Fruit fly (Drosophila melanogaster): ENCODE data around the gene CG17928.

Gene CG17928

DNA sequence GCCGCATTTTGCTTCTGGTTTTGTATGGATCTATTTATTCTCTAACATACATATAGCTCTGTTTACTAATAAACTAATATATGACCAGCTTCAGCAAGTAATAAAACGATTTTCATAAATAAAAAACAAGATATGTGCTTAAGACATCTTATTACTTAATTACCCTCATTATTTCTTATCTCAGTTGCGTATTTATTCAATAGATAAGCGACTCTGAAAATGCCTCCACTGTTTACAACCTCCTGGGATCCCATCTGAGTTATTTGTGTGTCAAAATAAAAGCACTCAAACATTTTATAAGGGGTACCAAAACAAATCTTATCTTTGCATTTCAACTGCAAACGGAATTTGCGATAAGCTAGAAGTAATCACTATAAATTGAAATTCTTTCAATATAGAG is 28.3 kb downstream of the CG17928 start (continued):
- TF ChIP-seq CG18599 (GFP tag; optimal IDR thresholded peaks at IDR 0.05) (peak; percentile 36), Vsx1 (GFP tag; optimal IDR thresholded peaks at IDR 0.05) (peak; percentile 62), CG17568 (GFP tag; optimal IDR thresholded peaks at IDR 0.05) (peak; percentile 70), ftz-f1 (GFP tag; optimal IDR thresholded peaks at IDR 0.05) (no peak), CG15601 (tag; optimal IDR thresholded peaks at IDR 0.05) (peak; percentile 12), CG34422 (GFP tag; IDR thresholded peaks at IDR 0.05) (no peak), unpg (GFP tag; optimal IDR thresholded peaks at IDR 0.05) (peak; percentile 50), sd (tag; optimal IDR thresholded peaks at IDR 0.05) (peak; percentile 98), grn (GFP tag; optimal IDR thresholded peaks at IDR 0.05) (peak; percentile 32), CG13624 (GFP tag; optimal IDR thresholded peaks at IDR 0.05) (no peak), tap (tag; optimal IDR thresholded peaks at IDR 0.05) (peak; percentile 13), z (GFP tag; IDR thresholded peaks at IDR 0.05) (peak; percentile 48; the same call in 1 of the 3 replicates), Hr78 (GFP tag; optimal IDR thresholded peaks at IDR 0.05) (peak in 1 of 2 experiments; percentile 88), GATAe (GFP tag; conservative IDR thresholded peaks at IDR 0.05) (peak; percentile 59), ara (GFP tag; IDR thresholded peaks at IDR 0.05) (0 out of 2 replicates have a peak, but pooled peaks have one; percentile 31), Bgb (GFP tag; IDR thresholded peaks at IDR 0.05; ENCODE audit: partially characterized antibody) (no peak), dmrt11E (tag; optimal IDR thresholded peaks at IDR 0.05) (no peak), fd3F (GFP tag; optimal IDR thresholded peaks at IDR 0.05) (peak; percentile 1), CG14050 (GFP tag; IDR thresholded peaks at IDR 0.05) (no peak), scrt (GFP tag; optimal IDR thresholded peaks at IDR 0.05) (peak; percentile 54), CG4707 (GFP tag; optimal IDR thresholded peaks at IDR 0.05) (no peak), CG17612 (GFP tag; IDR thresholded peaks at IDR 0.05) (no peak), CG17385 (GFP tag; optimal IDR thresholded peaks at IDR 0.05) (peak; percentile 9), Fer1 (GFP tag; optimal IDR thresholded peaks at IDR 0.05) (peak; percentile 54), CG12299 (tag; optimal IDR thresholded peaks at IDR 0.05) (peak; percentile 32), jing (GFP tag; optimal IDR thresholded peaks at IDR 0.05) (no peak), rib (GFP tag; IDR thresholded peaks at IDR 0.05) (no peak), CG2678 (tag; optimal IDR thresholded peaks at IDR 0.05) (peak; percentile 72), CrebB (tag; optimal IDR thresholded peaks at IDR 0.05) (peak; percentile 37), Hmr (GFP tag; optimal IDR thresholded peaks at IDR 0.05) (peak; percentile 61), B-H2 (GFP tag; optimal IDR thresholded peaks at IDR 0.05) (peak; percentile 77), HmgZ (tag; optimal IDR thresholded peaks at IDR 0.05) (peak; percentile 14), sisA (GFP tag; IDR thresholded peaks at IDR 0.05) (no peak)

DNA sequence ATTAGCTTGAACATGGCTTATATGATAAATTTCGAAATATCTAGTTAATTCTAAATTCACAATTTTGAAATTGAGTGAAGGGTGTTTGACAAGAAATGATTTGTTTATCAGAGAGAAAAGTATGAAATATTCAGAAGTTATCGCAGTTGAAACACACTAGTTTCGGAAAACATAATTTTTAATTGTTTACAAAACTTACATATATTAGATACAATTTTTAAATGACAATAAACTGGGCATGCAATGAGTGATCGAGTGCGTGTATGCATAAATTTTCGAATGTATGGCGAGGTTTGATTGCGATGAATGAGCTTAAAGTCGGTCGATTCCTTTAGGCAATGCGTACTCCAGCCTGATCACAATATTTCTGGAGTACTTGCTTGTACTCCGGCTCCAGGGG is 29.6 kb downstream of the CG17928 start, which contains the start of gene CG13280:
CG13280 (minus strand) TSS at position 101 of the 400 bp plus-strand sequence.
- no peak for TF ChIP-seq wor (GFP tag; IDR thresholded peaks at IDR 0.05)
- TF ChIP-seq pnt (GFP tag; optimal IDR thresholded peaks at IDR 0.05) = no peak
- TF ChIP-seq hth (optimal IDR thresholded peaks at IDR 0.05) = no peak
- TF ChIP-seq grn (GFP tag; optimal IDR thresholded peaks at IDR 0.05) = no peak
- no peak for TF ChIP-seq CG12769 (tag; optimal IDR thresholded peaks at IDR 0.05)
- no peak for TF ChIP-seq oc (tag; optimal IDR thresholded peaks at IDR 0.05)
- TF ChIP-seq CG14667 (GFP tag; IDR thresholded peaks at IDR 0.05) = no peak
- no peak for TF ChIP-seq CG3407 (GFP tag; optimal IDR thresholded peaks at IDR 0.05)
